Worm (Caenorhabditis elegans) whole organism, young adult: ENCODE measurements around the gene fbxc-44.

Experiments used
- B0019.2 ChIP-seq: fragments of 200-800 bp; sonication (Bioruptor generic); conservative IDR thresholded peaks from 2 replicates; pipeline ENCODE4 v1.3.6; 2022; ENCODE audit warnings: missing genetic modification reagents, missing genetic modification characterization, missing compliant biosample characterization
- C17E4.6 ChIP-seq: fragments of 200-800 bp; sonication (Bioruptor generic); IDR thresholded peaks from 2 replicates; pipeline ENCODE4 v1.3.6; 2022; ENCODE audit warnings: missing genetic modification reagents, missing genetic modification characterization, missing compliant biosample characterization
- D2030.7 ChIP-seq: fragments of 200-800 bp; sonication (Bioruptor generic); IDR thresholded peaks from 2 replicates; pipeline ENCODE4 v1.3.6; 2022; ENCODE audit warnings: missing genetic modification reagents, missing genetic modification characterization, missing compliant biosample characterization
- F52B5.7 ChIP-seq: sonication (generic microtip); optimal IDR thresholded peaks from 2 replicates; lab custom pipeline; 2016; ENCODE audit warnings: mild to moderate bottlenecking, missing genetic modification characterization, missing compliant biosample characterization
- F57C9.4 ChIP-seq: sonication (generic microtip); optimal IDR thresholded peaks from 2 replicates; lab custom pipeline; 2017; ENCODE audit warnings: mild to moderate bottlenecking, missing genetic modification characterization, missing compliant biosample characterization
- Y53F4B.3 ChIP-seq: fragments of 200-800 bp; sonication (Bioruptor generic); IDR thresholded peaks from 2 replicates; pipeline ENCODE4 v1.3.6; 2022; ENCODE audit warnings: missing genetic modification reagents, missing genetic modification characterization, missing compliant biosample characterization
- Y56A3A.18 ChIP-seq: fragments of 200-800 bp; sonication (Bioruptor generic); IDR thresholded peaks from 2 replicates; pipeline ENCODE4 v1.3.6; 2022; ENCODE audit warnings: missing genetic modification reagents, missing genetic modification characterization, missing compliant biosample characterization
- atf-7 ChIP-seq: sonication (generic microtip); optimal IDR thresholded peaks from 2 replicates; lab custom pipeline; 2017; ENCODE audit warnings: mild to moderate bottlenecking, missing genetic modification characterization, missing compliant biosample characterization
- attf-3 ChIP-seq: fragments of 200-800 bp; sonication (Bioruptor generic); conservative IDR thresholded peaks from 2 replicates; pipeline ENCODE4 v1.3.6; 2022; ENCODE audit warnings: missing genetic modification reagents, missing genetic modification characterization, missing compliant biosample characterization
- bed-2 ChIP-seq: fragments of 200-800 bp; sonication (Bioruptor generic); IDR thresholded peaks from 2 replicates; pipeline ENCODE4 v1.3.6; 2022; ENCODE audit warnings: missing genetic modification reagents, missing genetic modification characterization, missing compliant biosample characterization
- cebp-1 ChIP-seq, 2 experiments: fragments of 200-800 bp in 1 of 2; sonication (Bioruptor generic) in 1 of 2; sonication (generic microtip) in 1 of 2; IDR thresholded peaks in 1 of 2; optimal IDR thresholded peaks in 1 of 2; 2 replicates each; pipeline versions ENCODE4 v1.3.6 to Lab custom; 2017 to 2022; ENCODE audit warnings: missing compliant biosample characterization in 2 of 2, missing genetic modification characterization in 2 of 2, mild to moderate bottlenecking in 1 of 2, missing genetic modification reagents in 1 of 2, moderate library complexity in 1 of 2
- cebp-2 ChIP-seq: fragments of 200-800 bp; sonication (Bioruptor generic); IDR thresholded peaks from 2 replicates; pipeline ENCODE4 v1.3.6; 2022; ENCODE audit warnings: missing genetic modification characterization, missing compliant biosample characterization
- ceh-100 ChIP-seq: fragments of 200-800 bp; sonication (Bioruptor generic); IDR thresholded peaks from 2 replicates; pipeline ENCODE4 v1.3.6; 2022; ENCODE audit warnings: missing genetic modification reagents, missing genetic modification characterization, missing compliant biosample characterization
- ceh-27 ChIP-seq: fragments of 200-800 bp; sonication (Bioruptor generic); optimal IDR thresholded peaks from 2 replicates; lab custom pipeline; 2018; ENCODE audit warnings: mild to moderate bottlenecking, missing genetic modification characterization, moderate library complexity, missing compliant biosample characterization
- ceh-40 ChIP-seq: fragments of 200-800 bp; sonication (Bioruptor generic); IDR thresholded peaks from 2 replicates; pipeline ENCODE4 v1.3.6; 2022; ENCODE audit warnings: missing genetic modification characterization, missing compliant biosample characterization
- ceh-91 ChIP-seq: fragments of 200-800 bp; sonication (Bioruptor generic); IDR thresholded peaks from 2 replicates; pipeline ENCODE4 v1.3.6; 2022; ENCODE audit warnings: missing genetic modification reagents, missing genetic modification characterization, missing compliant biosample characterization
- die-1 ChIP-seq: sonication (generic microtip); optimal IDR thresholded peaks from 2 replicates; lab custom pipeline; 2016; ENCODE audit warnings: missing genotype, mild to moderate bottlenecking, missing genetic modification characterization, missing compliant biosample characterization
- dpff-1 ChIP-seq: sonication (generic microtip); optimal IDR thresholded peaks from 2 replicates; lab custom pipeline; 2017; ENCODE audit warnings: mild to moderate bottlenecking, missing genetic modification characterization, missing compliant biosample characterization
- egl-18 ChIP-seq: fragments of 200-800 bp; sonication (Bioruptor generic); IDR thresholded peaks from 2 replicates; pipeline ENCODE4 v1.3.6; 2022; ENCODE audit warnings: missing genetic modification reagents, missing genetic modification characterization, missing compliant biosample characterization
- egl-44 ChIP-seq: fragments of 200-800 bp; sonication (Bioruptor generic); IDR thresholded peaks from 2 replicates; pipeline ENCODE4 v1.3.6; 2022; ENCODE audit warnings: missing genetic modification reagents, missing genetic modification characterization, missing compliant biosample characterization
- egrh-3 ChIP-seq: fragments of 200-800 bp; sonication (Bioruptor generic); IDR thresholded peaks from 2 replicates; pipeline ENCODE4 v1.3.6; 2022; ENCODE audit warnings: missing genetic modification reagents, missing genetic modification characterization, missing compliant biosample characterization
- ets-4 ChIP-seq: fragments of 200-800 bp; sonication (Bioruptor generic); optimal IDR thresholded peaks from 2 replicates; lab custom pipeline; 2018; ENCODE audit warnings: mild to moderate bottlenecking, missing genetic modification characterization, missing compliant biosample characterization
- gei-17 ChIP-seq: fragments of 200-800 bp; sonication (Bioruptor generic); optimal IDR thresholded peaks from 2 replicates; lab custom pipeline; 2018; ENCODE audit warnings: mild to moderate bottlenecking, missing genetic modification characterization, missing compliant biosample characterization
- him-1 ChIP-seq: sonication (generic microtip); optimal IDR thresholded peaks from 2 replicates; lab custom pipeline; 2016; ENCODE audit warnings: missing genotype, missing genetic modification reagents, missing genetic modification characterization, missing compliant biosample characterization
- hmg-1.2 ChIP-seq: fragments of 200-800 bp; sonication (Bioruptor generic); IDR thresholded peaks from 2 replicates; pipeline ENCODE4 v1.3.6; 2022; ENCODE audit warnings: missing genetic modification reagents, missing genetic modification characterization, missing compliant biosample characterization
- hmg-20 ChIP-seq: fragments of 200-800 bp; sonication (Bioruptor generic); IDR thresholded peaks from 2 replicates; pipeline ENCODE4 v1.3.6; 2022; ENCODE audit warnings: missing genetic modification reagents, missing genetic modification characterization, missing compliant biosample characterization
- let-526 ChIP-seq: fragments of 200-800 bp; sonication (Bioruptor generic); IDR thresholded peaks from 2 replicates; pipeline ENCODE4 v1.3.6; 2022; ENCODE audit warnings: missing genetic modification reagents, missing genetic modification characterization, missing compliant biosample characterization
- let-607 ChIP-seq, 2 experiments: fragments of 200-800 bp in 1 of 2; sonication (Bioruptor generic) in 1 of 2; sonication (generic microtip) in 1 of 2; optimal IDR thresholded peaks; 2 replicates each; lab custom pipeline; 2016 to 2018; ENCODE audit warnings: mild to moderate bottlenecking in 2 of 2, missing compliant biosample characterization in 2 of 2, missing genetic modification characterization in 2 of 2, moderate library complexity in 2 of 2, missing genotype in 1 of 2
- lin-35 ChIP-seq, 3 experiments: fragments of 150-350 bp in 2 of 3; sonication (generic microtip) in 1 of 3; optimal IDR thresholded peaks; 2 replicates each; lab custom pipeline; 2014 to 2018; ENCODE audit warnings: missing biosample characterization in 3 of 3, missing genetic modification characterization in 3 of 3, missing genetic modification reagents in 3 of 3
- lsy-27 ChIP-seq: sonication (generic microtip); optimal IDR thresholded peaks from 2 replicates; lab custom pipeline; 2017; ENCODE audit warnings: missing genetic modification characterization, mild to moderate bottlenecking, missing compliant biosample characterization, antibody characterized with exemption, missing genotype, borderline replicate concordance; ENCODE audit not compliant: insufficient read depth
- madf-10 ChIP-seq: sonication (generic microtip); optimal IDR thresholded peaks from 2 replicates; lab custom pipeline; 2016; ENCODE audit warnings: mild to moderate bottlenecking, missing genetic modification characterization, missing compliant biosample characterization
- nhr-120 ChIP-seq: fragments of 200-800 bp; sonication (Bioruptor generic); IDR thresholded peaks from 2 replicates; pipeline ENCODE4 v1.3.6; 2022; ENCODE audit warnings: missing genetic modification characterization, missing compliant biosample characterization
- nhr-90 ChIP-seq: sonication (generic microtip); optimal IDR thresholded peaks from 2 replicates; lab custom pipeline; 2016; ENCODE audit warnings: missing genotype, mild to moderate bottlenecking, missing genetic modification characterization, missing compliant biosample characterization
- repo-1 ChIP-seq: sonication (generic microtip); optimal IDR thresholded peaks from 2 replicates; lab custom pipeline; 2017; ENCODE audit warnings: mild to moderate bottlenecking, missing genetic modification characterization, missing compliant biosample characterization
- snpc-4 ChIP-seq, 5 experiments: fragments of 150-350 bp in 1 of 5; sonication (generic microtip) in 4 of 5; optimal IDR thresholded peaks; 2 replicates each; lab custom pipeline; 2014 to 2018; ENCODE audit warnings: missing genetic modification characterization in 5 of 5, missing biosample characterization in 3 of 5, antibody characterized with exemption in 2 of 5, mild to moderate bottlenecking in 2 of 5, missing compliant biosample characterization in 2 of 5, missing genotype in 2 of 5, moderate library complexity in 2 of 5, missing genetic modification reagents in 1 of 5
- somi-1 ChIP-seq: fragments of 200-800 bp; sonication (Bioruptor generic); optimal IDR thresholded peaks from 2 replicates; lab custom pipeline; 2018; ENCODE audit warnings: mild to moderate bottlenecking, missing genetic modification characterization, missing compliant biosample characterization
- tbp1 ChIP-seq: fragments of 200-800 bp; sonication (Bioruptor generic); optimal IDR thresholded peaks from 2 replicates; lab custom pipeline; 2018; ENCODE audit warnings: mild to moderate bottlenecking, missing genetic modification characterization, missing compliant biosample characterization
- tlf-1 ChIP-seq: fragments of 200-800 bp; sonication (Bioruptor generic); optimal IDR thresholded peaks from 2 replicates; lab custom pipeline; 2018; ENCODE audit warnings: mild to moderate bottlenecking, missing genetic modification characterization, missing compliant biosample characterization
- unc-62 ChIP-seq: fragments of 150-350 bp; optimal IDR thresholded peaks from 2 replicates; lab custom pipeline; 2014; ENCODE audit warnings: missing biosample characterization, missing genetic modification reagents, missing genetic modification characterization
- xnd-1 ChIP-seq: sonication (generic microtip); optimal IDR thresholded peaks from 2 replicates; lab custom pipeline; 2016; ENCODE audit warnings: missing genotype, missing genetic modification reagents, missing genetic modification characterization, missing compliant biosample characterization
- ztf-25 ChIP-seq: fragments of 200-800 bp; sonication (Bioruptor generic); IDR thresholded peaks from 2 replicates; pipeline ENCODE4 v1.3.6; 2022; ENCODE audit warnings: missing genetic modification reagents, missing genetic modification characterization, missing compliant biosample characterization
- ztf-26 ChIP-seq: sonication (generic microtip); optimal IDR thresholded peaks from 2 replicates; lab custom pipeline; 2017; ENCODE audit warnings: missing genetic modification characterization, missing compliant biosample characterization
- ztf-3 ChIP-seq: fragments of 200-800 bp; sonication (Bioruptor generic); optimal IDR thresholded peaks from 2 replicates; lab custom pipeline; 2018; ENCODE audit warnings: mild to moderate bottlenecking, missing genetic modification characterization, missing compliant biosample characterization
- ztf-6 ChIP-seq: fragments of 200-800 bp; sonication (Bioruptor generic); IDR thresholded peaks from 2 replicates; pipeline ENCODE4 v1.3.6; 2022; ENCODE audit warnings: missing genetic modification reagents, missing genetic modification characterization, missing compliant biosample characterization

The fbxc-44 gene

DNA sequence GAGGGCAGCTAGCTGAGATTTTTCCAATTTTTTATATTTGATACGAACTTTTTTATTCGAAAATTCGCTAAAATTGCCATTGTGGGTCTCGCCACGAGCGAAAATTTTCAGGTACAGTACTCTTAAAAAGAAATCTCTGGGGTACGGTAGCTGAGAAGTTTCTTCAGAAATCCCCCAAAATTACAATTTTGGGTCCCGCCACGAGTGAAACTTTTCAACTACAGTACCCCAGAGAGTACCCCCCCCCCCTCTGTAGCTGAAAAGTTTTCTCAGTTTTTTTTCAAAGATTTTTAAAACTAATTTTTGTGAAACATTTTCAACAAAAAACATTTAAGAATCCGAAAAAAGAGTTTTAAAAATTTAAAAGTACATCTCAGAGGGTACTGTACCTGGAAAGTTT, 7.4 kb upstream of the fbxc-44 start (continued):
- TF ChIP-seq F57C9.4 (tag; lab: Kevin White, UChicago) (no peak), ceh-100 (no peak), repo-1 (tag; lab: Kevin White, UChicago) (no peak), egl-44 (GFP tag; lab: Robert Waterston, UW) (no peak), ztf-25 (GFP tag; lab: Robert Waterston, UW) (no peak), somi-1 (GFP tag; lab: Kevin White, UChicago) (no peak), lsy-27 (tag; lab: Kevin White, UChicago) (no peak), ztf-26 (tag; lab: Kevin White, UChicago) (no peak), ztf-3 (no peak), Y56A3A.18 (no peak), attf-3 (GFP tag; lab: Robert Waterston, UW) (no peak), atf-7 (no peak)
- TF ChIP-seq, all 124 proteins: peak for 3

DNA sequence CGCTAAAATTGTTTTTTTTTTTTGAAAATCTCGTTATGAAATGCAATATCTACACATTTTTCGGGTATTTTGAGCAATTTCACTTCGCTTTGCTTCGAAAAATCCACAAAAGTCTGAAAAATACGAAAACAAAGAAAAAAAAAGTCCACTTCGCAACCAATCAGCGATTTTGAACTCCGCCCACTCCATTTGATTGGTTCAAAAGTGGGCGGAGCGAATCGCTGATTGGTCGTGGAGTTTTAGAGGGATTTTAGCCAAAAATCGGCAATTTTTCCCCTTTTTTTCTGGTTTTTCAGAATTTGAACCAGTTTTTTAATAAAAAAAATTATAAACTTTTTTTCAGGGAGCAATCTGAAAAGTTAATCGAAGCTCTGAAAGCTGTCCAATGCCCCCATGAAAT, 1.4 kb upstream of the fbxc-44 start:
- TF ChIP-seq ceh-100 (no peak), repo-1 (tag; lab: Kevin White, UChicago) (no peak), nhr-120 (GFP tag; lab: Robert Waterston, UW) (no peak), D2030.7 (GFP tag; lab: Robert Waterston, UW) (no peak), F57C9.4 (tag; lab: Kevin White, UChicago) (no peak), lin-35 (GFP tag; optimal IDR thresholded peaks at IDR 0.05; lab: Kevin White, UChicago) (no peak), let-526 (GFP tag; lab: Robert Waterston, UW) (no peak), ztf-26 (tag; lab: Kevin White, UChicago) (no peak), egrh-3 (GFP tag; lab: Robert Waterston, UW) (no peak), let-607 (tag; optimal IDR thresholded peaks at IDR 0.05; lab: Kevin White, UChicago) (no peak), ztf-3 (no peak), bed-2 (GFP tag; lab: Robert Waterston, UW) (no peak), egl-18 (GFP tag; lab: Robert Waterston, UW) (no peak), F52B5.7 (tag; lab: Kevin White, UChicago) (no peak), tlf-1 (GFP tag; lab: Kevin White, UChicago) (no peak), gei-17 (GFP tag; lab: Kevin White, UChicago) (no peak), dpff-1 (tag; lab: Kevin White, UChicago) (no peak)

DNA sequence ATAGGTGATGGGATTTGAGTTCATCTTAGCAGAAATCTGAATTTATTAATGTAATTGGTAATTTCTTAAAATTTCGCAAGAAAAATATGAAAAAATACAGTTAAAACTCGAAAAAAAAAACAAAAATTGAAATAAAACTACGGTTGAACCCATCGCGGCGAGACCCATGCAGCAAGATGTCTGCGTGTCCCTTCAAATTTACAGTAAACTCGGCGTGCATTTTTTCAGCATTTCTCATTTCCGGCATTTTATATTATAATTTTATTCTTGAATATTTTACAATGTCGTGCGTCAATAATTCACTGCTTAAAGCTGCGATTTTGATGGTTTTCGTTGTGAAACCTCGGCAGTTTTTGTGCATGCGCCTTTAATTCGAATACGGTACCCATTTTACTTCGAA, 1.6 kb downstream of the fbxc-44 start, which contains the start of gene fbxc-43:
TSS of gene fbxc-43 (minus strand) at position 38 of the 400 bp plus-strand sequence.
- TF ChIP-seq egrh-3 (GFP tag; lab: Robert Waterston, UW) (no peak), ztf-6 (GFP tag; lab: Robert Waterston, UW) (no peak), unc-62 (no peak), tbp1 (no peak), snpc-4 (GFP tag; optimal IDR thresholded peaks at IDR 0.05; lab: Kevin White, UChicago) (no peak), snpc-4 (tag; optimal IDR thresholded peaks at IDR 0.05; lab: Kevin White, UChicago) (no peak), B0019.2 (GFP tag; lab: Robert Waterston, UW) (no peak), hmg-20 (GFP tag; lab: Robert Waterston, UW) (no peak), hmg-1.2 (GFP tag; lab: Robert Waterston, UW) (no peak), madf-10 (tag; lab: Kevin White, UChicago) (no peak), repo-1 (tag; lab: Kevin White, UChicago) (no peak), cebp-2 (GFP tag; lab: Robert Waterston, UW) (no peak), C17E4.6 (GFP tag; lab: Robert Waterston, UW) (no peak), ets-4 (GFP tag; lab: Kevin White, UChicago) (no peak), lsy-27 (tag; lab: Kevin White, UChicago) (no peak), ceh-27 (GFP tag; lab: Kevin White, UChicago) (no peak), ztf-26 (tag; lab: Kevin White, UChicago) (no peak), xnd-1 (tag; lab: Kevin White, UChicago) (peak; percentile 63), ceh-91 (GFP tag; lab: Robert Waterston, UW) (no peak), nhr-90 (tag; lab: Kevin White, UChicago) (no peak), ceh-40 (GFP tag; lab: Robert Waterston, UW) (no peak), Y53F4B.3 (GFP tag; lab: Robert Waterston, UW) (no peak), him-1 (tag; lab: Kevin White, UChicago) (peak; percentile 24), die-1 (no peak), ceh-100 (no peak), cebp-1 (GFP tag; IDR thresholded peaks at IDR 0.05; lab: Robert Waterston, UW) (no peak), cebp-1 (tag; optimal IDR thresholded peaks at IDR 0.05; lab: Kevin White, UChicago) (no peak)
